Worm (Caenorhabditis elegans) whole organism, late embryonic: ENCODE data around the gene Y39A3CL.4.

Source experiments
- ceh-24 ChIP-seq: sonication (generic microtip); optimal IDR thresholded peaks from 2 replicates; lab custom pipeline; 2016; ENCODE audit warnings: mild to moderate bottlenecking, missing genetic modification characterization, missing compliant biosample characterization
- sox-4 ChIP-seq: sonication (generic microtip); optimal IDR thresholded peaks from 2 replicates; lab custom pipeline; 2017; ENCODE audit warnings: mild to moderate bottlenecking, missing genetic modification characterization, inconsistent platforms, missing compliant biosample characterization

DNA sequence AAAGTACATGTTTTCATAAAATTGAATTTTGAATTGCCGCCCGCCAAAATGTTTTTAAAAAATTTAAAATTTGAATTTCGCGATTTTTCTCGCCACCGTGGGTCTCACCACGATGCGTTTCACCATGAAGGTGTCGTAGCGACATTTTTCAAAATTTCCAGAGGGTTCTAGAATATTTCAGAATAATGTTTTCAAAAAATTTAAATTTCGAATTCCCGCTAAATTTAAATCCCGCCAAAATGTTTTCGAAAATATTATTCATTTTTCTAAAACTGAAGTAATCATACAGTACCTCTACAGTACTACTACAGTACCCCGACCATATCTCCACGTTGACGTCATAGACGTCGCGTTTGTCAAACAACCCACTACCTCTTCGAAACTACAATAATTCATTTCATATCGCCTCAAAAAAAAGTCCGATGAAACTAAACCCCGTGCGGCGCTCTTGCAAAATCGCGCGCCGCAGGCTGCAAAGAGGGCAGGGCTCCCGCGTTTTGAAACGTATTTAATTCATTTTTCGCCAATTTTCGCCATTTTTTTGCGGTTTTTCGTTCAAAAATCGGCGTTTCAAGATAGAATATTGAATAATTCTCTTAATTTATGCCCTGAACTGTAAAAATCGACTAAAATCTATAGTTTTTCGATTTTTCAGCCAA lies 46.5 kb upstream of the Y39A3CL.4 start, which contains the start of the genes pvf-1 and Y39A3CL.7:
- peak; percentile 51 for TF ChIP-seq sox-4 (tag; lab: Kevin White, UChicago)
- TF ChIP-seq ceh-24 = no peak
